Worm (Caenorhabditis elegans) whole organism, L4 larva: ENCODE data around the gene Y15E3A.5.

Source experiments
- D1046.2 ChIP-seq: fragments of 200-800 bp; sonication (Bioruptor generic); IDR thresholded peaks from 2 replicates; pipeline ENCODE4 v1.3.6; 2022; ENCODE audit warnings: missing genetic modification characterization, missing compliant biosample characterization
- F10B5.3 ChIP-seq: sonication (generic microtip); optimal IDR thresholded peaks from 2 replicates; lab custom pipeline; 2016; ENCODE audit warnings: mild to moderate bottlenecking, missing genetic modification characterization, missing compliant biosample characterization
- Y48G9A.11 ChIP-seq: fragments of 200-800 bp; sonication (Bioruptor generic); IDR thresholded peaks from 2 replicates; pipeline ENCODE4 v1.3.6; 2022; ENCODE audit warnings: missing genetic modification reagents, missing genetic modification characterization, missing compliant biosample characterization
- ceh-82 ChIP-seq: sonication (generic microtip); optimal IDR thresholded peaks from 2 replicates; lab custom pipeline; 2017; ENCODE audit warnings: missing biosample characterization, missing genetic modification characterization
- ces-1 ChIP-seq: fragments of 150-350 bp; sonication (generic microtip); optimal IDR thresholded peaks from 4 replicates; lab custom pipeline; 2014; ENCODE audit warnings: missing biosample characterization, missing genetic modification reagents, missing genetic modification characterization
- ctbp-1 ChIP-seq: fragments of 200-800 bp; sonication (Bioruptor generic); IDR thresholded peaks from 2 replicates; pipeline ENCODE4 v1.3.6; 2022; ENCODE audit warnings: missing genetic modification reagents, missing genetic modification characterization, missing compliant biosample characterization
- daf-16 ChIP-seq, 3 experiments: sonication (generic microtip); optimal IDR thresholded peaks; 2 replicates each; lab custom pipeline; 2016 to 2017; ENCODE audit warnings: missing genetic modification characterization in 3 of 3, missing genetic modification reagents in 3 of 3, mild to moderate bottlenecking in 2 of 3, missing compliant biosample characterization in 2 of 3, missing biosample characterization in 1 of 3, moderate library complexity in 1 of 3
- dmd-6 ChIP-seq: fragments of 200-800 bp; sonication (Bioruptor generic); IDR thresholded peaks from 2 replicates; pipeline ENCODE4 v1.3.6; 2022; ENCODE audit warnings: missing genetic modification reagents, missing genetic modification characterization, missing compliant biosample characterization
- dve-1 ChIP-seq: sonication (generic microtip); optimal IDR thresholded peaks from 2 replicates; lab custom pipeline; 2017; ENCODE audit warnings: antibody characterized with exemption, mild to moderate bottlenecking, missing genetic modification characterization, missing compliant biosample characterization; ENCODE audit not compliant: insufficient read depth
- egl-27 ChIP-seq: sonication (generic microtip); optimal IDR thresholded peaks from 3 replicates; lab custom pipeline; 2017; ENCODE audit warnings: missing biosample characterization, missing genetic modification reagents, missing genetic modification characterization
- fkh-10 ChIP-seq: fragments of 150-350 bp; optimal IDR thresholded peaks from 2 replicates; lab custom pipeline; 2014; ENCODE audit warnings: missing biosample characterization, missing genetic modification reagents, missing genetic modification characterization
- hif-1 ChIP-seq, 2 experiments: sonication (generic microtip); optimal IDR thresholded peaks; 2 replicates each; lab custom pipeline; 2016 to 2017; ENCODE audit warnings: missing compliant biosample characterization in 2 of 2, missing genetic modification characterization in 2 of 2, missing genetic modification reagents in 2 of 2, missing genotype in 2 of 2, mild to moderate bottlenecking in 1 of 2
- hlh-11 ChIP-seq: fragments of 200-800 bp; sonication (Bioruptor generic); optimal IDR thresholded peaks from 2 replicates; lab custom pipeline; 2018; ENCODE audit warnings: mild to moderate bottlenecking, missing genetic modification characterization, missing compliant biosample characterization
- hlh-30 ChIP-seq: sonication (generic microtip); optimal IDR thresholded peaks from 2 replicates; lab custom pipeline; 2017; ENCODE audit warnings: antibody characterized with exemption, mild to moderate bottlenecking, missing genetic modification characterization, missing compliant biosample characterization; ENCODE audit not compliant: insufficient read depth
- lim-7 ChIP-seq: fragments of 200-800 bp; sonication (Bioruptor generic); IDR thresholded peaks from 2 replicates; pipeline ENCODE4 v1.3.6; 2022; ENCODE audit warnings: missing genetic modification characterization, missing compliant biosample characterization
- lin-15B ChIP-seq: fragments of 150-350 bp; sonication (generic microtip); optimal IDR thresholded peaks from 3 replicates; lab custom pipeline; 2014; ENCODE audit warnings: missing biosample characterization, missing genetic modification characterization
- madf-5 ChIP-seq, 2 experiments: fragments of 200-800 bp; sonication (Bioruptor generic); IDR thresholded peaks; 2 replicates each; pipeline ENCODE4 v1.3.6; 2022; ENCODE audit warnings: missing compliant biosample characterization in 2 of 2, missing genetic modification characterization in 2 of 2
- mdl-1 ChIP-seq, 2 experiments: fragments of 150-350 bp in 1 of 2; sonication (generic microtip) in 1 of 2; optimal IDR thresholded peaks; 2 replicates each; lab custom pipeline; 2014 to 2017; ENCODE audit warnings: missing biosample characterization in 2 of 2, missing genetic modification characterization in 2 of 2
- mdt-29 ChIP-seq: fragments of 200-800 bp; sonication (Bioruptor generic); IDR thresholded peaks from 2 replicates; pipeline ENCODE4 v1.3.6; 2022; ENCODE audit warnings: missing genetic modification reagents, missing genetic modification characterization, missing compliant biosample characterization
- nhr-10 ChIP-seq: fragments of 150-350 bp; optimal IDR thresholded peaks from 2 replicates; lab custom pipeline; 2014; ENCODE audit warnings: missing biosample characterization, missing genetic modification characterization
- nhr-11 ChIP-seq: fragments of 150-350 bp; optimal IDR thresholded peaks from 2 replicates; lab custom pipeline; 2014; ENCODE audit warnings: missing biosample characterization, missing genetic modification characterization
- nhr-111 ChIP-seq: fragments of 200-800 bp; sonication (Bioruptor generic); optimal IDR thresholded peaks from 2 replicates; lab custom pipeline; 2018; ENCODE audit warnings: mild to moderate bottlenecking, missing genetic modification characterization, missing compliant biosample characterization
- nhr-28 ChIP-seq: fragments of 150-350 bp; optimal IDR thresholded peaks from 2 replicates; lab custom pipeline; 2014; ENCODE audit warnings: missing biosample characterization, missing genetic modification characterization
- nhr-41 ChIP-seq: fragments of 200-800 bp; sonication (Bioruptor generic); IDR thresholded peaks from 2 replicates; pipeline ENCODE4 v1.3.6; 2022; ENCODE audit warnings: missing genetic modification reagents, missing genetic modification characterization, missing compliant biosample characterization
- pqm-1 ChIP-seq: sonication (generic microtip); optimal IDR thresholded peaks from 2 replicates; lab custom pipeline; 2017; ENCODE audit warnings: missing biosample characterization, missing genetic modification characterization
- set-16 ChIP-seq: fragments of 200-800 bp; sonication (Bioruptor generic); IDR thresholded peaks from 2 replicates; pipeline ENCODE4 v1.3.6; 2022; ENCODE audit warnings: missing genetic modification reagents, missing genetic modification characterization, missing compliant biosample characterization
- tra-1 ChIP-seq: fragments of 200-800 bp; sonication (Bioruptor generic); IDR thresholded peaks from 2 replicates; pipeline ENCODE4 v1.3.6; 2022; ENCODE audit warnings: missing genetic modification reagents, missing genetic modification characterization, missing compliant biosample characterization
- unc-62 ChIP-seq, 3 experiments: fragments of 150-350 bp in 1 of 3; sonication (generic microtip); optimal IDR thresholded peaks in 2 of 3; peaks in 1 of 3; 1 replicate in 1 of 3; 2 replicates in 2 of 3; lab custom pipeline; 2014 to 2017; ENCODE audit warnings: missing biosample characterization in 3 of 3, missing genetic modification characterization in 3 of 3, missing genetic modification reagents in 3 of 3, missing genotype in 1 of 3
- zip-2 ChIP-seq: fragments of 150-350 bp; optimal IDR thresholded peaks from 2 replicates; lab custom pipeline; 2014; ENCODE audit warnings: missing biosample characterization, missing genetic modification characterization
- ztf-11 ChIP-seq: fragments of 150-350 bp; optimal IDR thresholded peaks from 2 replicates; lab custom pipeline; 2014; ENCODE audit warnings: missing biosample characterization, missing genetic modification characterization

The Y15E3A.5 gene

DNA sequence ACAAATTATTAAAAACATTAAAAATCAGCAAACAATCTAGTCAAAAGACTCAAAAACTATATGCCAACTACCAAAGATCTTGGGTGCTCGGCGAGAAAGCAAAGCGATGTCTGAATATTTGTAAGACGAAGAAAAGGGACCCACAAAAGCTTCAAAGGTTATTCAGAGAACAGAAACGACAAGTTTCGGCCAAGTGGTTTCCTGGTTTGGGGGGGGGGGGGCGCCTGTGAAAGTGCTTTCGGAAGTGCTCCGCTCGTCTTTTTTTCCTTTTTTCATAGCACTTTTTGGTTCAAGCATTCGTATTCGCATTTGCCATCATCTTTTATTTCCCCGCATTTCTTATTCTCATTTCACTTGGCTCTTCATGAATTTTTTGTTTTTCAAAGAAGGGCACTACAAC, 41.1 kb downstream of the Y15E3A.5 start:
- TF ChIP-seq fkh-10 (GFP tag; lab: Kevin White, UChicago) (peak; percentile 12), egl-27 (tag; lab: Kevin White, UChicago) (no peak), zip-2 (no peak), ztf-11 (tag; lab: Kevin White, UChicago) (no peak), ces-1 (GFP tag; lab: Kevin White, UChicago) (no peak), hif-1 (tag; optimal IDR thresholded peaks at IDR 0.05; lab: Kevin White, UChicago) (no peak), Y48G9A.11 (GFP tag; lab: Robert Waterston, UW) (no peak)
- TF ChIP-seq, all 104 proteins: peak for 1

DNA sequence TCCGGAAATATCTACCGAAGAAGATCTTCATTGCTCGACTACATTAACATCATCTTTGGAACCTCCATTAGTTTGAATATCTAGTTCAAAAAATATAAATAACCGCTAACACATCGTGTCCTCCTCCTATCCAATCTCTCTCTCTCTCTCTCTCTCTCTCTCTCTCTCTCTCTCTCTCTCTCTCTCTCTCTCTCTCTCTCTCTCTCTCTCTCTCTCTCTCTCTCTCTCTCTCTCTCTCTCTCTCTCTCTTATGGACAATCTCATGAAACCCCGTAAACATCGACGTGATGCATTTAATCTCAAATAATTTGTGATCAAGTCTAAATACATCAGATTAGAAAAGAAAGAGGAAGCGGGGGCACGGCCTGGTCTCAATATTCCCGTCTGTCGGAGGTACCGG, 41.9 kb downstream of the Y15E3A.5 start:
- TF ChIP-seq hlh-30 (tag; lab: Kevin White, UChicago) (peak; percentile 39), D1046.2 (no peak), ctbp-1 (no peak), set-16 (peak; percentile 68; the same call in 1 of the 2 replicates), nhr-28 (tag; lab: Kevin White, UChicago) (peak; percentile 8)

DNA sequence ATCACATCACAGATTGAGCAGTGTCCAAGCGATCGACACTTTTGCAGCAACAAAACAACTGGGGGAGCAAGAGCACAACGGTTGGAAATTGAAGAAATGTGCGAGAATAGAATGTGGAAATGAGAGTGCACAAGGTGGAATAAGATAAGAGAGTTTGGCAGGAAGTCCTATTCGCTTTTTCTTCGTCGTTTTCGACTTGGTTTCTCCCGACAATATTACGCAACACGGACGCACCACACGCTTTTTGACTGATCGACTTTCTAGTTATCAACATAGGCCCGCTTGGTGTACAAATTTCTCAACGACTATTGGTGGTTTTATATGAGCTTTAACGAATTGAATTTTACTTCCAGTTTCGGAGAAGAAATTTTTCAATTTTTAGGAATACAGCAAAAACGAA, 42.6 kb downstream of the Y15E3A.5 start:
- TF ChIP-seq nhr-11 (tag; lab: Kevin White, UChicago) (peak; percentile 47), dmd-6 (peak; percentile 66), lim-7 (GFP tag; lab: Robert Waterston, UW) (no peak), nhr-10 (tag; lab: Kevin White, UChicago) (peak; percentile 11), pqm-1 (tag; lab: Kevin White, UChicago) (peak; percentile 54), nhr-41 (GFP tag; lab: Robert Waterston, UW) (no peak), nhr-28 (tag; lab: Kevin White, UChicago) (peak; percentile 48), daf-16 (GFP tag; optimal IDR thresholded peaks at IDR 0.05; lab: Kevin White, UChicago) (peak in 1 of 2 experiments; percentile 39), daf-16 (tag; optimal IDR thresholded peaks at IDR 0.05; lab: Kevin White, UChicago) (peak; percentile 33), hlh-11 (tag; lab: Kevin White, UChicago) (peak; percentile 42), unc-62 (GFP tag; optimal IDR thresholded peaks at IDR 0.05 in 1 of 2; lab: Kevin White, UChicago) (peak in 1 of 2 experiments; percentile 34), unc-62 (tag; optimal IDR thresholded peaks at IDR 0.05; lab: Kevin White, UChicago) (no peak), nhr-111 (GFP tag; lab: Kevin White, UChicago) (no peak), tra-1 (no peak)

- TF ChIP-seq lin-15B (tag; lab: Kevin White, UChicago) (no peak), ctbp-1 (no peak), mdl-1 (tag; optimal IDR thresholded peaks at IDR 0.05; lab: Kevin White, UChicago) (peak in 1 of 2 experiments; percentile 12), F10B5.3 (no peak), nhr-28 (tag; lab: Kevin White, UChicago) (peak; percentile 5), hlh-30 (tag; lab: Kevin White, UChicago) (peak; percentile 48), fkh-10 (GFP tag; lab: Kevin White, UChicago) (no peak), dve-1 (tag; lab: Kevin White, UChicago) (no peak), unc-62 (GFP tag; optimal IDR thresholded peaks at IDR 0.05 in 1 of 2; lab: Kevin White, UChicago) (peak in 1 of 2 experiments; percentile 92), unc-62 (tag; optimal IDR thresholded peaks at IDR 0.05; lab: Kevin White, UChicago) (no peak)
Observed at ce11 chrX:15384090-15384624, 43.8 kb downstream of the Y15E3A.5 start.

ce11 chrX:15385379-15385778, 45.0 kb downstream of the Y15E3A.5 start:
- TF ChIP-seq ceh-82 (tag; lab: Kevin White, UChicago) (no peak), mdt-29 (GFP tag; lab: Robert Waterston, UW) (0 out of 2 replicates have a peak, but pooled peaks have one; percentile 17), madf-5 (GFP tag; IDR thresholded peaks at IDR 0.05; lab: Robert Waterston, UW) (0 out of 4 replicates have a peak, but pooled peaks of 1 of the 2 experiments have one; percentile 58), Y48G9A.11 (GFP tag; lab: Robert Waterston, UW) (no peak)
